Worm (Caenorhabditis elegans): ENCODE data around the gene F28F5.6.

F28F5.6 gene

ce11 chrIII:6850255-6850654 lies 31.1 kb upstream of the F28F5.6 start, which contains the start of gene srv-1 (continued):
- TF ChIP-seq lim-7 (GFP tag; IDR thresholded peaks at IDR 0.05) (no peak), nhr-77 (tag; optimal IDR thresholded peaks at IDR 0.05) (peak; percentile 41), F26F4.8 (GFP tag; conservative IDR thresholded peaks at IDR 0.05) (no peak), cey-2 (tag; optimal IDR thresholded peaks at IDR 0.05; ENCODE audit: borderline replicate concordance, insufficient read depth) (no peak), pha-4 (GFP tag; IDR thresholded peaks at IDR 0.05) (no peak), pha-4 (tag; optimal IDR thresholded peaks at IDR 0.05) (no peak), nhr-111 (GFP tag; optimal IDR thresholded peaks at IDR 0.05) (no peak), nhr-10 (tag; optimal IDR thresholded peaks at IDR 0.05) (no peak), lsy-2 (tag; optimal IDR thresholded peaks at IDR 0.05) (peak in 1 of 2 experiments; percentile 13), ama-1 (optimal IDR thresholded peaks at IDR 0.05) (no peak), egl-43 (GFP tag; IDR thresholded peaks at IDR 0.05) (no peak), snpc-1.2 (GFP tag; IDR thresholded peaks at IDR 0.05) (no peak), unc-130 (GFP tag; optimal IDR thresholded peaks at IDR 0.05) (no peak), hlh-30 (tag; optimal IDR thresholded peaks at IDR 0.05; ENCODE audit: insufficient read depth) (peak; percentile 41), rbr-2 (tag; optimal IDR thresholded peaks at IDR 0.05) (no peak), D1046.2 (GFP tag; IDR thresholded peaks at IDR 0.05) (no peak), unc-39 (tag; optimal IDR thresholded peaks at IDR 0.05) (no peak), ZK546.5 (tag; optimal IDR thresholded peaks at IDR 0.05) (no peak), nhr-76 (tag; optimal IDR thresholded peaks at IDR 0.05) (no peak), madf-5 (GFP tag; IDR thresholded peaks at IDR 0.05) (no peak), nhr-28 (tag; optimal IDR thresholded peaks at IDR 0.05) (peak; percentile 75), Y75B8A.6 (GFP tag; IDR thresholded peaks at IDR 0.05) (no peak), lir-3 (tag; optimal IDR thresholded peaks at IDR 0.05) (no peak), dve-1 (tag; optimal IDR thresholded peaks at IDR 0.05; ENCODE audit: insufficient read depth) (peak; percentile 66), mxl-2 (GFP tag; conservative IDR thresholded peaks at IDR 0.05) (peak; percentile 51; the same call in 1 of the 2 replicates), nhr-42 (GFP tag; IDR thresholded peaks at IDR 0.05) (no peak), ceh-62 (tag; optimal IDR thresholded peaks at IDR 0.05) (no peak), ctbp-1 (GFP tag; IDR thresholded peaks at IDR 0.05) (no peak), snpc-4 (tag; optimal IDR thresholded peaks at IDR 0.05) (no peak)

ce11 chrIII:6848654-6849204 lies 29.6 kb upstream of the F28F5.6 start, which contains the start of gene dhhc-5:
dhhc-5 (minus strand) TSS chrIII:6849059.
- TF ChIP-seq nhr-102 (tag; optimal IDR thresholded peaks at IDR 0.05) = peak; percentile 17
- TF ChIP-seq daf-16 (GFP tag; optimal IDR thresholded peaks at IDR 0.05) = no peak
- TF ChIP-seq daf-16 (tag; optimal IDR thresholded peaks at IDR 0.05) = peak; percentile 80
- no peak for TF ChIP-seq dpl-1 (GFP tag; optimal IDR thresholded peaks at IDR 0.05)
- peak; percentile 9 for TF ChIP-seq nhr-28 (tag; optimal IDR thresholded peaks at IDR 0.05)
- no peak for TF ChIP-seq daf-12 (tag; optimal IDR thresholded peaks at IDR 0.05)
- TF ChIP-seq nhr-48 (tag; optimal IDR thresholded peaks at IDR 0.05) = no peak
- peak in 1 of 2 experiments; percentile 91 for TF ChIP-seq unc-62 (GFP tag; optimal IDR thresholded peaks at IDR 0.05 in 1 of 2)
- no peak for TF ChIP-seq unc-62 (tag; optimal IDR thresholded peaks at IDR 0.05)
- TF ChIP-seq madf-5 (GFP tag; IDR thresholded peaks at IDR 0.05) = no peak
- peak; percentile 37; the same call in 1 of the 2 replicates for TF ChIP-seq dmd-6 (GFP tag; IDR thresholded peaks at IDR 0.05)
- TF ChIP-seq hlh-11 (tag; optimal IDR thresholded peaks at IDR 0.05) = peak; percentile 65
- no peak for TF ChIP-seq daf-19 (GFP tag; conservative IDR thresholded peaks at IDR 0.05)

ce11 chrIII:6839091-6839490 lies 19.9 kb upstream of the F28F5.6 start:
- TF ChIP-seq snpc-1.2 (GFP tag; IDR thresholded peaks at IDR 0.05) = no peak
- TF ChIP-seq nhr-42 (GFP tag; IDR thresholded peaks at IDR 0.05) = no peak
- TF ChIP-seq dve-1 (tag; optimal IDR thresholded peaks at IDR 0.05; ENCODE audit: insufficient read depth) = no peak
- TF ChIP-seq unc-62 (GFP tag; optimal IDR thresholded peaks at IDR 0.05 in 1 of 2) = peak in 1 of 2 experiments; percentile 94
- no peak for TF ChIP-seq unc-62 (tag; optimal IDR thresholded peaks at IDR 0.05)
- TF ChIP-seq ces-1 (GFP tag; optimal IDR thresholded peaks at IDR 0.05) = no peak
- TF ChIP-seq gei-8 (GFP tag; optimal IDR thresholded peaks at IDR 0.05) = no peak

Measured in whole organism, L4 larva.